Worm (Caenorhabditis elegans) whole organism, L4 larva: ENCODE measurements around the gene wsp-1.
A peak's percentile ranks its signal among the peaks of the same experiment; 100 is the strongest.

ENCODE experiments used
- T26A8.4 ChIP-seq: fragments of 200-800 bp; sonication (Bioruptor generic); IDR thresholded peaks from 2 replicates; pipeline ENCODE4 v1.3.6; 2022; ENCODE audit warnings: missing genetic modification characterization, missing compliant biosample characterization
- Y5F2A.4 ChIP-seq: fragments of 200-800 bp; sonication (Bioruptor generic); optimal IDR thresholded peaks from 2 replicates; lab custom pipeline; 2018; ENCODE audit warnings: mild to moderate bottlenecking, missing genetic modification characterization, missing compliant biosample characterization
- aha-1 ChIP-seq: fragments of 150-350 bp; peaks from one replicate; lab custom pipeline; 2014; ENCODE audit warnings: missing biosample characterization, missing genetic modification characterization
- aly-2 ChIP-seq: sonication (generic microtip); optimal IDR thresholded peaks from 2 replicates; lab custom pipeline; 2018; ENCODE audit warnings: missing biosample characterization, missing genetic modification characterization
- attf-4 ChIP-seq: sonication (generic microtip); optimal IDR thresholded peaks from 3 replicates; lab custom pipeline; 2017; ENCODE audit warnings: missing biosample characterization, missing genetic modification characterization
- ceh-62 ChIP-seq: sonication (generic microtip); optimal IDR thresholded peaks from 2 replicates; lab custom pipeline; 2017; ENCODE audit warnings: missing biosample characterization, missing genetic modification characterization
- ces-1 ChIP-seq: fragments of 150-350 bp; sonication (generic microtip); optimal IDR thresholded peaks from 4 replicates; lab custom pipeline; 2014; ENCODE audit warnings: missing biosample characterization, missing genetic modification reagents, missing genetic modification characterization
- daf-16 ChIP-seq, 3 experiments: sonication (generic microtip); optimal IDR thresholded peaks; 2 replicates each; lab custom pipeline; 2016 to 2017; ENCODE audit warnings: missing genetic modification characterization in 3 of 3, missing genetic modification reagents in 3 of 3, mild to moderate bottlenecking in 2 of 3, missing compliant biosample characterization in 2 of 3, missing biosample characterization in 1 of 3, moderate library complexity in 1 of 3
- dmd-6 ChIP-seq: fragments of 200-800 bp; sonication (Bioruptor generic); IDR thresholded peaks from 2 replicates; pipeline ENCODE4 v1.3.6; 2022; ENCODE audit warnings: missing genetic modification reagents, missing genetic modification characterization, missing compliant biosample characterization
- dmd-8 ChIP-seq: fragments of 200-800 bp; sonication (Bioruptor generic); IDR thresholded peaks from 2 replicates; pipeline ENCODE4 v1.3.6; 2022; ENCODE audit warnings: missing genetic modification characterization, missing compliant biosample characterization
- dpl-1 ChIP-seq: fragments of 150-350 bp; optimal IDR thresholded peaks from 2 replicates; lab custom pipeline; 2014; ENCODE audit warnings: missing biosample characterization, missing genetic modification reagents, missing genetic modification characterization
- duxl-1 ChIP-seq: sonication (generic microtip); optimal IDR thresholded peaks from 2 replicates; lab custom pipeline; 2016; ENCODE audit warnings: mild to moderate bottlenecking, missing genetic modification characterization, moderate library complexity, missing compliant biosample characterization; ENCODE audit not compliant: poor library complexity
- dve-1 ChIP-seq: sonication (generic microtip); optimal IDR thresholded peaks from 2 replicates; lab custom pipeline; 2017; ENCODE audit warnings: antibody characterized with exemption, mild to moderate bottlenecking, missing genetic modification characterization, missing compliant biosample characterization; ENCODE audit not compliant: insufficient read depth
- gei-8 ChIP-seq: fragments of 200-800 bp; sonication (Bioruptor generic); optimal IDR thresholded peaks from 2 replicates; lab custom pipeline; 2018; ENCODE audit warnings: mild to moderate bottlenecking, missing genetic modification characterization, missing compliant biosample characterization
- hif-1 ChIP-seq, 2 experiments: sonication (generic microtip); optimal IDR thresholded peaks; 2 replicates each; lab custom pipeline; 2016 to 2017; ENCODE audit warnings: missing compliant biosample characterization in 2 of 2, missing genetic modification characterization in 2 of 2, missing genetic modification reagents in 2 of 2, missing genotype in 2 of 2, mild to moderate bottlenecking in 1 of 2
- hlh-11 ChIP-seq: fragments of 200-800 bp; sonication (Bioruptor generic); optimal IDR thresholded peaks from 2 replicates; lab custom pipeline; 2018; ENCODE audit warnings: mild to moderate bottlenecking, missing genetic modification characterization, missing compliant biosample characterization
- hlh-30 ChIP-seq: sonication (generic microtip); optimal IDR thresholded peaks from 2 replicates; lab custom pipeline; 2017; ENCODE audit warnings: antibody characterized with exemption, mild to moderate bottlenecking, missing genetic modification characterization, missing compliant biosample characterization; ENCODE audit not compliant: insufficient read depth
- hmg-1.1 ChIP-seq: fragments of 200-800 bp; sonication (Bioruptor generic); IDR thresholded peaks from 2 replicates; pipeline ENCODE4 v1.3.6; 2022; ENCODE audit warnings: missing genetic modification reagents, missing genetic modification characterization, missing compliant biosample characterization
- lin-1 ChIP-seq: fragments of 200-800 bp; sonication (Bioruptor generic); IDR thresholded peaks from 2 replicates; pipeline ENCODE4 v1.3.6; 2022; ENCODE audit warnings: missing genetic modification reagents, missing genetic modification characterization, missing compliant biosample characterization
- lin-38 ChIP-seq: fragments of 200-800 bp; sonication (Bioruptor generic); IDR thresholded peaks from 2 replicates; pipeline ENCODE4 v1.3.6; 2022; ENCODE audit warnings: missing genetic modification reagents, missing genetic modification characterization, missing compliant biosample characterization
- lin-39 ChIP-seq: fragments of 150-350 bp; optimal IDR thresholded peaks from 2 replicates; lab custom pipeline; 2014; ENCODE audit warnings: missing biosample characterization, missing genetic modification reagents, missing genetic modification characterization
- lsy-2 ChIP-seq, 2 experiments: fragments of 150-350 bp in 1 of 2; sonication (generic microtip) in 1 of 2; optimal IDR thresholded peaks; 2 replicates each; lab custom pipeline; 2014 to 2017; ENCODE audit warnings: missing biosample characterization in 2 of 2, missing genetic modification characterization in 2 of 2
- mdl-1 ChIP-seq, 2 experiments: fragments of 150-350 bp in 1 of 2; sonication (generic microtip) in 1 of 2; optimal IDR thresholded peaks; 2 replicates each; lab custom pipeline; 2014 to 2017; ENCODE audit warnings: missing biosample characterization in 2 of 2, missing genetic modification characterization in 2 of 2
- mep-1 ChIP-seq: fragments of 150-350 bp; sonication (generic microtip); optimal IDR thresholded peaks from 3 replicates; lab custom pipeline; 2014; ENCODE audit warnings: missing biosample characterization, missing genetic modification characterization
- nhr-10 ChIP-seq: fragments of 150-350 bp; optimal IDR thresholded peaks from 2 replicates; lab custom pipeline; 2014; ENCODE audit warnings: missing biosample characterization, missing genetic modification characterization
- nhr-102 ChIP-seq: sonication (generic microtip); optimal IDR thresholded peaks from 2 replicates; lab custom pipeline; 2016; ENCODE audit warnings: mild to moderate bottlenecking, missing genetic modification characterization, moderate library complexity, missing compliant biosample characterization
- nhr-28 ChIP-seq: fragments of 150-350 bp; optimal IDR thresholded peaks from 2 replicates; lab custom pipeline; 2014; ENCODE audit warnings: missing biosample characterization, missing genetic modification characterization
- nhr-48 ChIP-seq: sonication (generic microtip); optimal IDR thresholded peaks from 2 replicates; lab custom pipeline; 2016; ENCODE audit warnings: mild to moderate bottlenecking, missing genetic modification characterization, missing compliant biosample characterization
- nhr-77 ChIP-seq: fragments of 150-350 bp; optimal IDR thresholded peaks from 2 replicates; lab custom pipeline; 2014; ENCODE audit warnings: missing biosample characterization, missing genetic modification characterization
- pqm-1 ChIP-seq: sonication (generic microtip); optimal IDR thresholded peaks from 2 replicates; lab custom pipeline; 2017; ENCODE audit warnings: missing biosample characterization, missing genetic modification characterization
- snpc-1.2 ChIP-seq: fragments of 200-800 bp; sonication (Bioruptor generic); IDR thresholded peaks from 2 replicates; pipeline ENCODE4 v1.3.6; 2022; ENCODE audit warnings: missing genetic modification reagents, missing genetic modification characterization, missing compliant biosample characterization
- spr-1 ChIP-seq: sonication (generic microtip); optimal IDR thresholded peaks from 2 replicates; lab custom pipeline; 2016; ENCODE audit warnings: mild to moderate bottlenecking, missing genetic modification characterization, missing compliant biosample characterization
- spr-3 ChIP-seq: fragments of 200-800 bp; sonication (Bioruptor generic); optimal IDR thresholded peaks from 2 replicates; lab custom pipeline; 2018; ENCODE audit warnings: mild to moderate bottlenecking, missing genetic modification characterization, missing compliant biosample characterization
- tag-97 ChIP-seq: fragments of 200-800 bp; sonication (Bioruptor generic); IDR thresholded peaks from 2 replicates; pipeline ENCODE4 v1.3.6; 2022; ENCODE audit warnings: missing genetic modification characterization, missing compliant biosample characterization
- unc-62 ChIP-seq, 3 experiments: fragments of 150-350 bp in 1 of 3; sonication (generic microtip); optimal IDR thresholded peaks in 2 of 3; peaks in 1 of 3; 1 replicate in 1 of 3; 2 replicates in 2 of 3; lab custom pipeline; 2014 to 2017; ENCODE audit warnings: missing biosample characterization in 3 of 3, missing genetic modification characterization in 3 of 3, missing genetic modification reagents in 3 of 3, missing genotype in 1 of 3
- zfp-2 ChIP-seq: sonication (generic microtip); optimal IDR thresholded peaks from 2 replicates; lab custom pipeline; 2016; ENCODE audit warnings: mild to moderate bottlenecking, missing genetic modification characterization, missing compliant biosample characterization
- zfp-3 ChIP-seq: fragments of 200-800 bp; sonication (Bioruptor generic); conservative IDR thresholded peaks from 2 replicates; pipeline ENCODE4 v1.3.6; 2022; ENCODE audit warnings: missing genetic modification reagents, missing genetic modification characterization, missing compliant biosample characterization
- ztf-11 ChIP-seq: fragments of 150-350 bp; optimal IDR thresholded peaks from 2 replicates; lab custom pipeline; 2014; ENCODE audit warnings: missing biosample characterization, missing genetic modification characterization

Gene wsp-1

DNA sequence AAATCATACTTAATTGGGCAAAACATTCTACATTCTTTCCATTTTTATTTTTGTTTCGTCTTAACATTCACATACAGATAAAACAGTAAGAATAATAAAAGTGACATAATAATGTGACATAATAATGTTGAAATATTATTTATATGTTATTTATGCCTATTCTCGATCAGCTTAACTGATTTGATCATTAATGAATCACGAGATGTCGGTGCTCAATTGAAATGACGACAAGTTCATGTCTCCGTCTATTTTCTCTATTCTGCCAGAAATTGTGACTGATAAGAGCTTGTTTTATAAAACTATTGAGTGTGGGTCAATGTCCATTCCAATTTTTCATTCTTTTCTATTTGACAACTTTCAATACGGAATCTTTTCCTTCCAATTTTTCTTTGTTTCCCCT is 47.0 kb downstream of the wsp-1 start (continued):
- TF ChIP-seq gei-8 (GFP tag; lab: Kevin White, UChicago) (no peak), lin-39 (tag; lab: Kevin White, UChicago) (no peak)

DNA sequence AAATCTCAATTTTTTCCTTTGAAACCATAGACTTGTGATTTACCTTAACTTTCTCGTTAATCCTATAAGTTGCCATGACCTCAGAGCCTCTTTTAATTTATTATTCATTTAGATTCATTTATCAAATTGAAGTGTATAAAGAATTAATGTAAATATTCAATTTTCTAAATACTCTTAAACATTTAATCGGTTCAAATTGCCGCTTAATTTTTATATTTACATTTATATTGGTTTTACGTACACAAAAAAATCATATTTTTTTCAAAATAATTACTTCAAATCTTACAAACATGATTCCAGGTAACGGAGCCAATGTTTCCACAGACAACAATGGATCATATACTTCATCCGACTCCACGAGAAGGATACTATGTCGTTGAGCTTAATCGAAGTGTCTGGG is 50.3 kb downstream of the wsp-1 start, which contains the start of gene pmk-1:
TSS of gene pmk-1 (plus strand) at position 301 of the 400 bp plus-strand sequence.
- TF ChIP-seq nhr-48 (tag; lab: Kevin White, UChicago): no peak
- no peak for TF ChIP-seq pqm-1
- TF ChIP-seq dmd-8 (GFP tag; lab: Robert Waterston, UW): no peak
- TF ChIP-seq gei-8 (GFP tag; lab: Kevin White, UChicago): no peak
- TF ChIP-seq mdl-1 (tag; optimal IDR thresholded peaks at IDR 0.05; lab: Kevin White, UChicago): no peak
- no peak for TF ChIP-seq nhr-10 (tag; lab: Kevin White, UChicago)
- no peak for TF ChIP-seq snpc-1.2 (GFP tag; lab: Robert Waterston, UW)
- no peak for TF ChIP-seq ces-1
- TF ChIP-seq dpl-1 (GFP tag; lab: Kevin White, UChicago): no peak
- TF ChIP-seq spr-3 (GFP tag; lab: Kevin White, UChicago): no peak
- no peak for TF ChIP-seq attf-4
- TF ChIP-seq aly-2 (tag; lab: Kevin White, UChicago): no peak
- TF ChIP-seq ztf-11 (tag; lab: Kevin White, UChicago): no peak

DNA sequence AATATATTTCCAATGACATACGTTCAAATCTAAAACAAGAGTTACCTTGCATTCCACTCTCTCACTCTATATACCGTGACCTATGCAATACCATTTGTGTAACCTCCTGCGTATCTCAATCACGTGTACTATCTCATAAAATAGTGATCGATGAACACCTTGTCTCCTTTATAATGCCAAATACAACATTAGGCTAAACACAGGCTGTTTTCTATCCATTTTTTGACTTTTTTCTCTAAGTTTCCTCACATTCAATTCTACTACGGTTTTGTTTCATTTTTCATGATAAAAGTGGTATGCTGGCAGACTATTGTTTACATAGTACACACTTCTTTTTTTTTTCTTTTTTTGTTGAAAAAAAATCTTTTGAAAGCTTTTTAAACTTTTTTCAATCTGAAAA is 52.5 kb downstream of the wsp-1 start:
- TF ChIP-seq lin-1 (GFP tag; lab: Robert Waterston, UW) (no peak), nhr-77 (no peak), pqm-1 (peak; percentile 23), lin-38 (GFP tag; lab: Robert Waterston, UW) (no peak), daf-16 (GFP tag; optimal IDR thresholded peaks at IDR 0.05; lab: Kevin White, UChicago) (no peak), daf-16 (tag; optimal IDR thresholded peaks at IDR 0.05; lab: Kevin White, UChicago) (peak; percentile 77), Y5F2A.4 (no peak), T26A8.4 (GFP tag; lab: Robert Waterston, UW) (no peak), zfp-3 (GFP tag; lab: Robert Waterston, UW) (0 out of 2 replicates have a peak, but pooled peaks have one; percentile 21), tag-97 (GFP tag; lab: Robert Waterston, UW) (no peak), mep-1 (tag; lab: Kevin White, UChicago) (peak; percentile 38), lsy-2 (tag; optimal IDR thresholded peaks at IDR 0.05; lab: Kevin White, UChicago) (peak in 1 of 2 experiments; percentile 29), nhr-28 (tag; lab: Kevin White, UChicago) (peak; percentile 54), hlh-11 (tag; lab: Kevin White, UChicago) (peak; percentile 17), aha-1 (tag; lab: Kevin White, UChicago) (peak; percentile 83), mdl-1 (tag; optimal IDR thresholded peaks at IDR 0.05; lab: Kevin White, UChicago) (peak; percentile 81 to 90), ceh-62 (tag; lab: Kevin White, UChicago) (no peak), gei-8 (GFP tag; lab: Kevin White, UChicago) (no peak), hif-1 (tag; optimal IDR thresholded peaks at IDR 0.05; lab: Kevin White, UChicago) (no peak), attf-4 (no peak), hmg-1.1 (GFP tag; lab: Robert Waterston, UW) (no peak), dve-1 (tag; lab: Kevin White, UChicago) (peak; percentile 91), nhr-102 (tag; lab: Kevin White, UChicago) (no peak), spr-1 (tag; lab: Kevin White, UChicago) (no peak), dmd-6 (GFP tag; lab: Robert Waterston, UW) (no peak), zfp-2 (tag; lab: Kevin White, UChicago) (no peak), hlh-30 (peak; percentile 93), duxl-1 (tag; lab: Kevin White, UChicago) (no peak), unc-62 (GFP tag; optimal IDR thresholded peaks at IDR 0.05 in 1 of 2; lab: Kevin White, UChicago) (peak in 1 of 2 experiments; percentile 40), unc-62 (tag; optimal IDR thresholded peaks at IDR 0.05; lab: Kevin White, UChicago) (no peak)
